Fruit fly (Drosophila melanogaster) whole organism, prepupa: ENCODE results near the gene CG5177.

Source experiments
- Blimp-1 ChIP-seq: fragments of 200-800 bp; sonication (Bioruptor generic); optimal IDR thresholded peaks from 3 replicates; lab custom pipeline; 2017; ENCODE audit warnings: missing biosample characterization, missing genetic modification characterization, mild to moderate bottlenecking, moderate library complexity, missing genetic modification reagents
- CG10631 ChIP-seq: fragments of 200-800 bp; sonication (Bioruptor generic); optimal IDR thresholded peaks from 2 replicates; lab custom pipeline; 2016; ENCODE audit warnings: missing biosample characterization, missing genetic modification characterization
- CG10669 ChIP-seq: fragments of 200-800 bp; sonication (Bioruptor generic); optimal IDR thresholded peaks from 3 replicates; lab custom pipeline; 2018; ENCODE audit warnings: missing biosample characterization, mild to moderate bottlenecking, missing genetic modification characterization, moderate library complexity
- CG11294 ChIP-seq: fragments of 200-800 bp; sonication (Bioruptor generic); IDR thresholded peaks from 2 replicates; pipeline ENCODE4 v1.3.6; 2022; ENCODE audit warnings: missing biosample characterization, missing genetic modification characterization
- CG11762 ChIP-seq: fragments of 200-800 bp; sonication (Bioruptor generic); optimal IDR thresholded peaks from 3 replicates; lab custom pipeline; 2016; ENCODE audit warnings: missing biosample characterization, missing genetic modification characterization; ENCODE audit not compliant: insufficient read depth
- CG11902 ChIP-seq: fragments of 200-800 bp; sonication (Bioruptor generic); optimal IDR thresholded peaks from 3 replicates; lab custom pipeline; 2016; ENCODE audit warnings: missing biosample characterization, missing genetic modification characterization
- CG1621 ChIP-seq: fragments of 200-800 bp; sonication (Bioruptor generic); optimal IDR thresholded peaks from 3 replicates; lab custom pipeline; 2018; ENCODE audit warnings: missing biosample characterization, mild to moderate bottlenecking, missing genetic modification characterization
- CG3032 ChIP-seq: fragments of 200-800 bp; optimal IDR thresholded peaks from 2 replicates; lab custom pipeline; 2019; ENCODE audit warnings: missing biosample characterization, mild to moderate bottlenecking, missing genetic modification characterization, moderate library complexity
- CG31627 ChIP-seq: fragments of 200-800 bp; sonication (Bioruptor generic); optimal IDR thresholded peaks from 3 replicates; lab custom pipeline; 2016; ENCODE audit warnings: missing biosample characterization, missing genetic modification characterization
- CG32006 ChIP-seq: fragments of 200-800 bp; sonication (Bioruptor generic); optimal IDR thresholded peaks from 3 replicates; lab custom pipeline; 2017; ENCODE audit warnings: missing biosample characterization, mild to moderate bottlenecking, missing genetic modification characterization
- CG3919 ChIP-seq: fragments of 200-800 bp; sonication (Bioruptor generic); optimal IDR thresholded peaks from 3 replicates; lab custom pipeline; 2016; ENCODE audit warnings: missing biosample characterization, missing genetic modification characterization
- CG6792 ChIP-seq: fragments of 200-800 bp; sonication (Bioruptor generic); optimal IDR thresholded peaks from 3 replicates; lab custom pipeline; 2016; ENCODE audit warnings: missing biosample characterization, missing genetic modification characterization
- CG7368 ChIP-seq: fragments of 200-800 bp; sonication (Bioruptor generic); optimal IDR thresholded peaks from 3 replicates; lab custom pipeline; 2016; ENCODE audit warnings: missing biosample characterization, missing genetic modification characterization
- CG8119 ChIP-seq: fragments of 200-800 bp; sonication (Bioruptor generic); IDR thresholded peaks from 3 replicates; pipeline ENCODE4 v1.3.6; 2022; ENCODE audit warnings: missing biosample characterization, missing genetic modification characterization
- CG8319 ChIP-seq: fragments of 200-800 bp; sonication (Bioruptor generic); optimal IDR thresholded peaks from 3 replicates; lab custom pipeline; 2016; ENCODE audit warnings: missing biosample characterization, missing genetic modification characterization
- CG8632 ChIP-seq: fragments of 200-800 bp; sonication (Bioruptor generic); optimal IDR thresholded peaks from 3 replicates; lab custom pipeline; 2016; ENCODE audit warnings: missing biosample characterization, missing genetic modification characterization
- CG9139 ChIP-seq: fragments of 200-800 bp; sonication (Bioruptor generic); optimal IDR thresholded peaks from 3 replicates; lab custom pipeline; 2017; ENCODE audit warnings: missing biosample characterization, mild to moderate bottlenecking, missing genetic modification characterization
- Eip75B ChIP-seq: fragments of 200-800 bp; sonication (Bioruptor generic); optimal IDR thresholded peaks from 3 replicates; lab custom pipeline; 2016; ENCODE audit warnings: missing biosample characterization, missing genetic modification characterization
- Ets96B ChIP-seq: fragments of 200-800 bp; optimal IDR thresholded peaks from 2 replicates; lab custom pipeline; 2019; ENCODE audit warnings: missing biosample characterization, mild to moderate bottlenecking, missing genetic modification characterization, moderate library complexity
- Gug ChIP-seq: fragments of 200-800 bp; sonication (Bioruptor generic); IDR thresholded peaks from 2 replicates; pipeline ENCODE4 v1.3.6; 2022; ENCODE audit warnings: missing biosample characterization, missing genetic modification characterization
- Hr38 ChIP-seq: sonication (Bioruptor generic); optimal IDR thresholded peaks from 2 replicates; lab custom pipeline; 2016; ENCODE audit warnings: missing biosample characterization, missing genetic modification characterization
- Hr39 ChIP-seq: fragments of 200-800 bp; sonication (Bioruptor generic); optimal IDR thresholded peaks from 2 replicates; lab custom pipeline; 2016; ENCODE audit warnings: missing biosample characterization, missing genetic modification characterization
- Hr4 ChIP-seq: fragments of 200-800 bp; sonication (Bioruptor generic); optimal IDR thresholded peaks from 3 replicates; lab custom pipeline; 2016; ENCODE audit warnings: missing biosample characterization, missing genetic modification characterization
- Lpt ChIP-seq: fragments of 200-800 bp; sonication (Bioruptor generic); optimal IDR thresholded peaks from 3 replicates; lab custom pipeline; 2016; ENCODE audit warnings: missing biosample characterization, missing genetic modification characterization
- Met ChIP-seq: fragments of 200-800 bp; sonication (Bioruptor generic); optimal IDR thresholded peaks from 3 replicates; lab custom pipeline; 2016; ENCODE audit warnings: missing biosample characterization, missing genetic modification characterization
- OdsH ChIP-seq: fragments of 200-800 bp; sonication (Bioruptor generic); optimal IDR thresholded peaks from 3 replicates; lab custom pipeline; 2016; ENCODE audit warnings: missing biosample characterization, missing genetic modification characterization
- Smox ChIP-seq: fragments of 200-800 bp; sonication (Bioruptor generic); optimal IDR thresholded peaks from 3 replicates; lab custom pipeline; 2016; ENCODE audit warnings: missing biosample characterization, missing genetic modification characterization
- Sox102F ChIP-seq: fragments of 200-800 bp; sonication (Bioruptor generic); optimal IDR thresholded peaks from 2 replicates; lab custom pipeline; 2016; ENCODE audit warnings: missing biosample characterization, mild to moderate bottlenecking, missing genetic modification characterization
- Sox14 ChIP-seq: fragments of 200-800 bp; sonication (Bioruptor generic); optimal IDR thresholded peaks from 3 replicates; lab custom pipeline; 2016; ENCODE audit warnings: missing biosample characterization, missing genetic modification characterization
- Sox15 ChIP-seq: fragments of 200-800 bp; sonication (Bioruptor generic); optimal IDR thresholded peaks from 3 replicates; lab custom pipeline; 2016; ENCODE audit warnings: missing biosample characterization, missing genetic modification characterization
- acj6 ChIP-seq: fragments of 200-800 bp; sonication (Bioruptor generic); optimal IDR thresholded peaks from 3 replicates; lab custom pipeline; 2016; ENCODE audit warnings: missing biosample characterization, missing genetic modification characterization
- cyc ChIP-seq: fragments of 200-800 bp; sonication (Bioruptor generic); optimal IDR thresholded peaks from 3 replicates; lab custom pipeline; 2016; ENCODE audit warnings: missing biosample characterization, missing genetic modification characterization
- dac ChIP-seq: fragments of 200-800 bp; sonication (Bioruptor generic); optimal IDR thresholded peaks from 2 replicates; lab custom pipeline; 2017; ENCODE audit warnings: missing biosample characterization, mild to moderate bottlenecking, missing genetic modification characterization
- eg ChIP-seq: fragments of 200-800 bp; sonication (Bioruptor generic); IDR thresholded peaks from 3 replicates; pipeline ENCODE4 v1.3.6; 2022; ENCODE audit warnings: missing biosample characterization, missing genetic modification characterization
- esn ChIP-seq: fragments of 200-800 bp; sonication (Bioruptor generic); optimal IDR thresholded peaks from 2 replicates; lab custom pipeline; 2016; ENCODE audit warnings: missing biosample characterization, mild to moderate bottlenecking, missing genetic modification characterization, moderate library complexity
- fd59A ChIP-seq: fragments of 200-800 bp; sonication (Bioruptor generic); optimal IDR thresholded peaks from 2 replicates; lab custom pipeline; 2017; ENCODE audit warnings: missing biosample characterization, mild to moderate bottlenecking, missing genetic modification characterization, missing genetic modification reagents
- fkh ChIP-seq: fragments of 200-800 bp; sonication (Bioruptor generic); optimal IDR thresholded peaks from 3 replicates; lab custom pipeline; 2017; ENCODE audit warnings: missing biosample characterization, mild to moderate bottlenecking, missing genetic modification characterization, moderate library complexity
- lz ChIP-seq: fragments of 200-800 bp; sonication (Bioruptor generic); optimal IDR thresholded peaks from 3 replicates; lab custom pipeline; 2016; ENCODE audit warnings: missing biosample characterization, missing genetic modification characterization
- net ChIP-seq: fragments of 200-800 bp; sonication (Bioruptor generic); optimal IDR thresholded peaks from 3 replicates; lab custom pipeline; 2016; ENCODE audit warnings: missing biosample characterization, missing genetic modification characterization
- pdm3 ChIP-seq: fragments of 200-800 bp; sonication (Bioruptor generic); optimal IDR thresholded peaks from 3 replicates; lab custom pipeline; 2016; ENCODE audit warnings: missing biosample characterization, missing genetic modification characterization
- salr ChIP-seq, 2 experiments: fragments of 200-800 bp; sonication (Bioruptor generic); optimal IDR thresholded peaks; 3 replicates each; lab custom pipeline; 2016 to 2018; ENCODE audit warnings: missing biosample characterization in 2 of 2, missing genetic modification characterization in 2 of 2, mild to moderate bottlenecking in 1 of 2
- spab ChIP-seq: fragments of 200-800 bp; sonication (Bioruptor generic); optimal IDR thresholded peaks from 2 replicates; lab custom pipeline; 2017; ENCODE audit warnings: missing biosample characterization, mild to moderate bottlenecking, missing genetic modification characterization, missing genetic modification reagents
- ss ChIP-seq, 2 experiments: fragments of 200-800 bp; sonication (Bioruptor generic); optimal IDR thresholded peaks; 2 replicates in 1 of 2; 3 replicates in 1 of 2; lab custom pipeline; 2017 to 2018; ENCODE audit warnings: mild to moderate bottlenecking in 2 of 2, missing biosample characterization in 2 of 2, missing genetic modification characterization in 2 of 2, moderate library complexity in 1 of 2
- topi ChIP-seq: fragments of 200-800 bp; sonication (Bioruptor generic); optimal IDR thresholded peaks from 3 replicates; lab custom pipeline; 2016; ENCODE audit warnings: missing biosample characterization, missing genetic modification characterization

Gene CG5177

dm6 chr2L:7424282-7424905 is 19.4 kb downstream of the CG5177 start (continued):
- peak; percentile 69 for TF ChIP-seq CG10631 (GFP tag; lab: Kevin White, UChicago)
- TF ChIP-seq CG32006 (GFP tag; lab: Kevin White, UChicago): peak; percentile 75
- TF ChIP-seq CG8319 (GFP tag; lab: Kevin White, UChicago): peak; percentile 4
- peak; percentile 24 for TF ChIP-seq fd59A
- TF ChIP-seq OdsH (GFP tag; lab: Kevin White, UChicago): peak; percentile 64
- TF ChIP-seq salr (GFP tag; optimal IDR thresholded peaks at IDR 0.05; lab: Kevin White, UChicago): peak in 1 of 2 experiments; percentile 60
- no peak for TF ChIP-seq CG11762 (GFP tag; lab: Kevin White, UChicago)
- peak; percentile 71 for TF ChIP-seq Sox14 (GFP tag; lab: Kevin White, UChicago)
- peak; percentile 13 for TF ChIP-seq CG3919 (GFP tag; lab: Kevin White, UChicago)
- TF ChIP-seq Gug: 0 out of 2 replicates have a peak, but pooled peaks have one; percentile 17
- peak; percentile 13 for TF ChIP-seq Smox (GFP tag; lab: Kevin White, UChicago)
- peak; percentile 71; the same call in 2 of the 3 replicates for TF ChIP-seq eg (GFP tag; lab: Robert Waterston, UW)
- peak; percentile 41; the same call in 1 of the 3 replicates for TF ChIP-seq CG8119 (GFP tag; lab: Robert Waterston, UW)
- TF ChIP-seq CG3032: peak; percentile 53
- peak; percentile 19 for TF ChIP-seq Sox102F (GFP tag; lab: Kevin White, UChicago)
- TF ChIP-seq cyc (GFP tag; lab: Kevin White, UChicago): peak; percentile 35
- peak; percentile 52 for TF ChIP-seq net (GFP tag; lab: Kevin White, UChicago)
- peak; percentile 1 for TF ChIP-seq esn (GFP tag; lab: Kevin White, UChicago)
- TF ChIP-seq dac (GFP tag; lab: Kevin White, UChicago): peak; percentile 29
- TF ChIP-seq Hr39 (GFP tag; lab: Kevin White, UChicago): peak; percentile 64
- no peak for TF ChIP-seq CG9139
- peak; percentile 67 for TF ChIP-seq Hr4 (GFP tag; lab: Kevin White, UChicago)
- TF ChIP-seq CG7368 (GFP tag; lab: Kevin White, UChicago): no peak
- TF ChIP-seq Sox15 (GFP tag; lab: Kevin White, UChicago): peak; percentile 31

dm6 chr2L:7424907-7425689 is 20.1 kb downstream of the CG5177 start:
- TF ChIP-seq esn (GFP tag; lab: Kevin White, UChicago) (peak; percentile 94), Hr4 (GFP tag; lab: Kevin White, UChicago) (peak; percentile 68), CG7368 (GFP tag; lab: Kevin White, UChicago) (peak; percentile 86), CG9139 (no peak), CG8632 (peak; percentile 62), Eip75B (peak; percentile 71), Met (GFP tag; lab: Kevin White, UChicago) (peak; percentile 91), CG32006 (GFP tag; lab: Kevin White, UChicago) (peak; percentile 66), pdm3 (peak; percentile 84), Blimp-1 (GFP tag; lab: Kevin White, UChicago) (peak; percentile 45), CG11294 (GFP tag; lab: Robert Waterston, UW) (peak; percentile 70; the same call in 1 of the 2 replicates), Hr38 (no peak), CG10669 (GFP tag; lab: Kevin White, UChicago) (peak; percentile 66), CG11902 (GFP tag; lab: Kevin White, UChicago) (peak; percentile 76), CG8119 (GFP tag; lab: Robert Waterston, UW) (peak; percentile 69), acj6 (GFP tag; lab: Kevin White, UChicago) (peak; percentile 83), lz (GFP tag; lab: Kevin White, UChicago) (peak; percentile 93), CG31627 (GFP tag; lab: Kevin White, UChicago) (peak; percentile 93), Lpt (GFP tag; lab: Kevin White, UChicago) (peak; percentile 27), dac (GFP tag; lab: Kevin White, UChicago) (peak; percentile 37), ss (GFP tag; optimal IDR thresholded peaks at IDR 0.05; lab: Kevin White, UChicago) (peak; percentile 7 to 21), CG6792 (peak; percentile 81), Sox14 (GFP tag; lab: Kevin White, UChicago) (peak; percentile 89), topi (GFP tag; lab: Kevin White, UChicago) (peak; percentile 92), net (GFP tag; lab: Kevin White, UChicago) (peak; percentile 77), fkh (GFP tag; lab: Kevin White, UChicago) (no peak), salr (GFP tag; optimal IDR thresholded peaks at IDR 0.05; lab: Kevin White, UChicago) (peak; percentile 24 to 31), spab (GFP tag; lab: Kevin White, UChicago) (peak; percentile 44), CG3032 (peak; percentile 56), Ets96B (tag; lab: Kevin White, UChicago) (peak; percentile 56), Sox102F (GFP tag; lab: Kevin White, UChicago) (peak; percentile 90), CG1621 (tag; lab: Kevin White, UChicago) (peak; percentile 46), CG11762 (GFP tag; lab: Kevin White, UChicago) (peak; percentile 29)
